Fruit fly (Drosophila melanogaster) ovary, adult (tissue): ENCODE measurements around the gene ds.

Source experiments
- CG17801 ChIP-seq: fragments of 200-800 bp; optimal IDR thresholded peaks from 2 replicates; lab custom pipeline; 2019; ENCODE audit warnings: missing biosample characterization, mild to moderate bottlenecking, missing genetic modification characterization, moderate library complexity; ENCODE audit not compliant: partially characterized antibody

ds gene

DNA sequence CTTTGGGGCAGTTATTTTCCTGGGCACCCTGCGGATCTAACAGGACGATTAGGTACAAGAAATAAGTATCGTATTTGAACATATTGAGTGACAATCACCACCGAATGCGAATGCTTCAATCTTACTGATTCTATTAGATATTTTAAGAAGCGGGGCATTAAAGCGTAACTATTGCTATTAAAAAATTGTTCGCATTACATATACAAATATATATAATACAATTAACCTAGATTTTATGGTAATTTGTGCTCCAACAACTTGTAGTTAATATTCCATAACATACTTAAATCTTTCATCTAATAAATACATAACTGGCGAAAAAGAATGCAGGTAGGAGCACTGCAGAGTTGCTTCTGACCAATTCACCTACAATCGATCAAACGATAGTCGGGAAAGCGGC, 93.7 kb downstream of the ds start, which contains the start of gene lectin-21Cb:
TSS of gene lectin-21Cb (minus strand) at position 101 of the 400 bp plus-strand sequence.
- no peak for TF ChIP-seq CG17801

DNA sequence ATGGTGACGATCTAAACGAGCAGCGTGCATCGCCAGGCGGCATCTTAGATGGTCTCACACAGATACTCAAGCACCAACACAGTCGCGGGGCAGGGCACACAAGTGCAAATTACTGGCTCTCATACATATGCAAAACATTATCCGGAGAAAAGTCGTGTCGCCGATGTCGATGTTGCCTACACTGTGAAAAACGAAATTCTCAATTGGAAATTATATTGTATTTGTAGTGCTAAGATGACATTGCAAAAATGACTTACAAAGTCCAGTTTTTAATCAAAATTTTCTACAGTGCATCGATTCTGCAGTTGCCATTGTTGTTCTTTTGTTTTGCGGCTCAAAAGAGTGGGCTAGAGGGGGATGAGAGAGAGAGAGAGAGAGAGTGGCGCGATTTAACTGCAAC, 95.0 kb downstream of the ds start:
- TF ChIP-seq CG17801: no peak

DNA sequence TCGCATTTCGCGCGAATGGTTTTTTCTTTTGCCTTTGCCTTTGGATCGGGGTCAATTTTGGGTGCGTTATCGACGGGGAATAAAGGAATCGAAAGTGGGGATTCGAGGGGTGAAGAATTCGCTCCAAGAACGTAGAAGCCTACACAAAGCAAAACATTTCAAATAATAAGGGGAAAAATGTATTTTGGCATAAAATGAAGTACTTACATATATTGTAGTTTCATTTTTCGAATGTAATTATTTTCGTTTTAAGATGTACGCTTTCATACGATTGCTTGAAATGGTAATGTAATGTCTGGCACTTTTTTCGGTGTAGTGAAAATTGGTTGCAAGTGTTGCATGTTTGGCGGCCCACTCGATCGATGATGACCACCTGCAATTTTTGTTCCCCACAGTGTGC, 99.8 kb downstream of the ds start:
- no peak for TF ChIP-seq CG17801

DNA sequence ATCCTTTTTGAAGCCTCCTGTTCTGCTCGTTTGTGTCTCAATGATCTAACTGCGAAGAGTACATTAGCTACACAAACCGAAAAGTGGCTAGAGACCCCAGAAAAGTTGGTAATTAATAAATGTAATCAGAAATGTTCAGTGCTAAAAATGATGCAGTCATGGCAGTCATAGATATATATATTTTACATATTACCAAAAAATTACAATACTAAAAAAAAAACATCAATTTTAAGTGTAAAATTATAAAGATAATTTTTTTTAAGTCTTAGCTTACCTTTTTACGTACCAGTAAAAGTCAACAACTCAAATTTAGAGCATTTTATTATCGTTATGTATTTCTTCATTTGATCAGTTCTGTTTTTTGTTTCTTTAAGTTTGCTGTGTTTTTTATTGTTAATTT, 102.0 kb downstream of the ds start:
- no peak for TF ChIP-seq CG17801

DNA sequence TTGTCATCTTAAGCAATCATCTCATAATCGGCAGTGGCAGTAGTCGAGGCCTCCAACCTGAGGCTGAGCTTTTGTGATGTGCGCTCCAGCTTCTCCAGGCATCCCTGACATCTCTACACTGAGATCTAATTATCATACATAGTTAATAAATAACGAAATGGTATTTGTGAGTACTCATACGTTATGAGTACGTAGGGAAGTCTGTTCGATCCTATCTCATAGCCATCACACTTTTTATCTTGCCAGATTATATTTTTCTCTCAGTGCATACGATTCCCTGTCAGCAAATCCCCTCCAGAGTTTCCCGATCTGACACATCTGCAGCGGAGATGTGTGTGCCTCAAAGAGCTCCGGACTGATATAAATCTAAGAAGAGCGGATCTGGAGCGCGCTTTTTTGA, 105.3 kb downstream of the ds start:
- no peak for TF ChIP-seq CG17801

DNA sequence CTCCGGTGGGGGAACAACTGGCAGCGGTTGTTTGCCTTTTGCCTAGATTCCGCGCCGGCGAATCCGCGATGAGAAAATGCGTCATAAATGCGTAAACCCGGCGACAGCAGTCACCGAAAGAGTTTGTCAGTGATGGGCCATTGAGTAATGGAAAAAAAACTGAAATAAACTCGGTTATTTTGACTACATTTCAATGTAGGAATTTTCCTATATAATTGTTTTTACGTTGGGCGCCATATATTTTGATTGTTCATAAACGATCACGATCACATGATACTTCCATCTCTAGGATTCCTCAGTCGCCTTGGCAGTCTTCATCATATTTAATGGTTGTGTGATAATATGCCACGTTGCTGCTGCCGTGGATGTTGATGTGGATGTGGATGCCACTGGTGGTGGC, 106.6 kb downstream of the ds start:
- TF ChIP-seq CG17801: no peak

DNA sequence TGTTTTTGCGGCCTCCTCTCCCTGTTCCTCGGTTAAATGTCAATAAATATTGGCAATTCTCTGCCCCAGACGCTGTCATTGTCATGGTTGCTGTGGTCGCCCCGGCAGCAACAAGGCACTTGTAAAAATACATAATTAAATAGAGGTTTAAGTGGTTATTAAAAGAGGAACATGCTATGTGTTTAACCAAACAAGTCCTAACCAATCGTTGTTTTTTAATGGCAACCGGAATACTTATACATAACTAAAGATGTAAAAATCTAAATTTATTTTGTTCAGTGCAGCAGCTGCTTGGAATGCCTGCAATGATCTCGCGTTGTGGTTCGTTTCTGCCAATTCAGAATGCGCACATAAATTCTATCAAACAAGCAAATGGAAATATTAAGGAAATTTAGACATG, 107.8 kb downstream of the ds start:
- TF ChIP-seq CG17801: no peak

DNA sequence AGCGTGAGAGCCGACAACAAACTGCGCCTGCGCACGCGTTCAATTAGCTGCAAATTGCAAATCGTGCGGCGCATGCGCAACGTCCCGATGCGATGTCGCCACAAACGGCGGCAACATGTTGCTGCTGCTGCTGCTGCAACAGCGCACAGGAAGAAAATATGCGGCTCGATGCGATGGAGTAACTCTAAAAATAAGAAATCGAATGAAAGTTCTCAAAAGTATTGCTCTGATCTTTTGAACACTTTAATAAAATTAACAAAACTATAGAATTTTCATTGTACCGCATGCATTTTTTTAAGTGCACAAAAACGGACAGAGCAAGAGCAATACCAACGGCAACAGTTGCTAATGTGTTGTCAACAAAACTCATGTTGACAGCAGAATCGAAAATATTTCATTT, 108.6 kb downstream of the ds start:
- no peak for TF ChIP-seq CG17801

DNA sequence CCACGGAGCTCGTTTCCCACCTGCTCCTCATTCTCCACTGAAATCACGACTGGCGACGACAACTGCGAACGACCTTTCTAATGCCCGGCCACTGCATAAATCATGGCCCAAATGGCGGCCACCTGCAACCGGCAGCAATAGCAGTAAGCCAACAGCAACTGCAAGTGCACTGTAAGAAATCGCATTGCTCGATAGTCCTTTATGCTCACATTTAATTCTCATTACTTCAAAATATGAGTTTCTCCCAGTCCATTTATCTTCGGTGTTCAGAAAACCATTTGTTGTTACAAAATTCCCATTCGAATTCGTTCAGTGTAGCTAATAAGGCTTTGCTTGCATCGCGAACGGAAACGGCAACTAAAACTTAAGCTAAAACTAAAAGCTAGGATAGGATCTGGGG, 110.7 kb downstream of the ds start:
- TF ChIP-seq CG17801: no peak

DNA sequence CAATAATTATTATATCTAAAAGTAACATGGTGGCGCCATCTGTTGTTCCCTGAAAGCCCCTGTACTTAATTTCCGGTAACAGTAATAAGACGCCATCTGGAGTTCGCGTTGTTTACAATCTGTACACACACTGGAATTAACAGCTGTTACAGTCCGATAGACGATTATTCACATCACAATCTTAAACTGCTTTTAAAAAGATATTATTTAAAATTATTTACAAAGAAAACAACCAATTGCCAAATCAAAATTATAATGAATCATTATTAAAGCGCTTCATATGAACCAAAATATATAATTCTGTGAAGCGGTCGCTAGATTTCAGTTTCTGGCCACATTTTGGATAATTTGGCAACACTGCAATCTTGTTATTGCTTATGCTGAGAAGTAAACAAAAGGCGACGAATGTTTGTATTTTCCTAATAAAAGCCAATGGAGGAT, 112.3 kb downstream of the ds start, which contains the start of gene CG13689:
TSS of gene CG13689 (plus strand) at position 375 of the 441 bp plus-strand sequence.
- peak; percentile 2 for TF ChIP-seq CG17801

DNA sequence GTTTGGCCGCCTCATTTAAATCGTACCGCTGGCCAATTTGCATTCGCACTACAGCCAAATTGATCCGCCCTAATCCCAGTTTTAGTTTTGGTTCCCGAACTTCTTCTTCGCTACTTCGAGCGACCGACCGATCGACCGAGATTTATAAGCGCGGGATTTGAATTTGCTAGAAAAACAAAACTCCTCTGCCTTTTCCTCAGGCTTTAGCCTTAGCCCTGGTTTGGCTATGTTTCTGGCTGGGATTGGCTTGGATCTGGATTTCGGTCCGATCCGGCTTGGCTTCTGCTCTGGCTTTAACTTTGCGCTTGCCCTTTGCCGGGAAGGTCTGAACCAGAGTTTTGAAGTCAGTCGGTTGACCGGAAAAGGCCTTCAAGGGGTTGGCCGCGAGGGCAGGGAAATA, 112.9 kb downstream of the ds start:
- no peak for TF ChIP-seq CG17801

DNA sequence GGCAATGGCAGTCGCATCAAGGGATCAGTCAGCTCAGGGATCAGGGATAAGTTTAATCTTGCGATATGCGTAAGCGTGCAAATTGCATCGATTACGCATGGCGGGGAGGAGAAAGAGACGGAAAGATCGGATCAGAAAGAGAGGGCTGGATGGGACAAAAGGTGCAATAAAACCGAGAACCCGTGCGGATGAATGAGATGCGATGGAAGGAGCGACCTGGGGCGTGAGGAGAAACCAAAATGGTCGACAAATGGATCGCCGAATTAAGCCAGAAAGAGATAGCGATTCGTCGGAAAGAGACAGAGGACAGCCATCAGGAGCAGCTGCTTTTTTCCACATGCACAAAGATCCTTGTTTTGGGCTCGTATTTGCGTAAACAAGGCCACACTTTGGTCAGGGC, 117.0 kb downstream of the ds start:
- TF ChIP-seq CG17801: no peak

DNA sequence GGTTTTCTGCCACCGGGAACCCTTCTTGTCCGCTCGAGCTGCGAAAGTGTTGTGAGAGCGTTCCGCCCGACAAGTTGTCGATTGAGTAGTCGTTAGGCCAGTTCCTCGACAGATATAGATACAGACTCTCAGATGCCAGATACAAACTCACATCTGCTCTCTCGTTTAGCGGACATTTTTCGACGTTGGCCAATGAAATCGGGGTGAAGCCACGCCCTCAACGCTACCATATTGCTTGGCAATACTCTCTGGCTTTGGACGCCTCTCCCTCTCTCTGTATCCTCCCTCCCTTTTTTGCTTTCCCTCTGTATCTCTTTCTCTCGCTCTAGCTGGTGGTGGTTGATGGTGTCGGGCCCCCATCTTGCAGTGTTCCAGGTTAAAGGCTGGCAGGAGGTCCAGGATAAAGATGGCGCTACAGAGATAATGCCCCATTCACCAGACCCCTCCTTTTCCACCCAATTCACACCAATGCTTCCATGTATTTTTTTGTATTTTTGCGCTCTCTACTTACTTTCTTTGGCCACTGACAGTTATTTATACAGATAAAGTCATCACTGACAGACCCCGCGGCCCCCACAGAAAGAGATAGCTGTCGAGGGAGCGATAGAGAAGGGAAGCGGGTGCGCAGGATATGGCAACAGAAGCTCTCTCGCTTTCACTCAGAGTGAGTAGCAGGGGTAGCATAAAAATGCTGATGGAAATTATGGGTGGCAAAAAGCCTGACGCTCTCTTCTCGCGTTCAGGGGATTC, 120.0 kb downstream of the ds start, which contains the start of gene Gsc:
TSS of gene Gsc (minus strand) at position 51 of the 750 bp plus-strand sequence.
- TF ChIP-seq CG17801: no peak

DNA sequence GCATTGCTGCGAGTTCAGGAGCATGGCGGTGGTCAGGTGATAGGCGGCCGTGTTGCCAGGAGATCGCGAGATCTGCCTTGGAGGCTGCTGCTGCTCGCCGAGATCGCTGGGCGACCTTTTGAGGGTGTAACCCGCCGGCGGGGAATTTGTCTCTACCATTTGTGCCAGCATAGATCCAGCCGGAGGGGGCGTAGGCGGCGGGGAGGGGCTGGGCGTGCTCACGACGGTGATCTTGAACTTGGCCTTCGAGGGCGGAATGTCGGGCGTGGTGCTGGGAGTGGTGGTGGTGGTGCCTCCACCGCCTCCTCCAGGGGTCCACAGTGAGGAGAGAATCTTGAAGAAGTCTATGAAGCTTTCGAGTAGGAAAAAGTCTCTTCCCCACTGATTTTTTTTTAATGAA, 120.7 kb downstream of the ds start:
- no peak for TF ChIP-seq CG17801

DNA sequence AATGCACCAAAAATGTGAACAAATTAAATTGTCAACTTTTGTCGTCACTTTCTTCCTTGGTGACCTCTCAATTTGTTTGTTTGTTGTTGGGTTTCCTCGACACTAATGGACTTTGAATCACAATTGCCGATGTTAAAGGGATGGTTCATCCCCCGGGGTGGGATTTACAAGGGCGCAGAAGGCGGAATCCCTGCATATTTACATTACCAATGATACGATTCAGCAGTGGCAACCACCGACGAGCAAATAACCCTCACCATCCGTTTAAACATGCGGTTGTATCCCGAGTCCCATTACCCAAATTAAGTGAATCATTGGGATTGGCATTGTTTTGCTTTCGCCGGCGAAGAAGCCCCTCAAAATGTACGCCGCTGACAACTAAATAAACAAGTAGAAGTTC, 123.3 kb downstream of the ds start:
- TF ChIP-seq CG17801: no peak
